Worm (Caenorhabditis elegans) whole organism, L2 larva: ENCODE measurements around the gene strd-1.

Experiments
- R02D3.7 ChIP-seq: fragments of 150-350 bp; optimal IDR thresholded peaks from 2 replicates; lab custom pipeline; 2014; ENCODE audit warnings: missing biosample characterization, missing genetic modification characterization
- ZK546.5 ChIP-seq: sonication (generic microtip); optimal IDR thresholded peaks from 2 replicates; lab custom pipeline; 2017; ENCODE audit warnings: missing biosample characterization, missing genetic modification characterization
- ama-1 ChIP-seq: fragments of 150-350 bp; optimal IDR thresholded peaks from 2 replicates; lab custom pipeline; 2018; ENCODE audit warnings: inconsistent platforms
- ceh-82 ChIP-seq: fragments of 150-350 bp; optimal IDR thresholded peaks from 2 replicates; lab custom pipeline; 2014; ENCODE audit warnings: missing biosample characterization, missing genetic modification characterization
- mdl-1 ChIP-seq, 2 experiments: fragments of 150-350 bp in 1 of 2; sonication (generic microtip) in 1 of 2; optimal IDR thresholded peaks; 2 replicates each; lab custom pipeline; 2017; ENCODE audit warnings: missing biosample characterization in 2 of 2, missing genetic modification characterization in 2 of 2
- sem-4 ChIP-seq: fragments of 150-350 bp; optimal IDR thresholded peaks from 2 replicates; lab custom pipeline; 2014; ENCODE audit warnings: missing biosample characterization, missing genetic modification reagents, missing genetic modification characterization
- snpc-4 ChIP-seq: fragments of 150-350 bp; optimal IDR thresholded peaks from 2 replicates; lab custom pipeline; 2014; ENCODE audit warnings: missing biosample characterization, missing genetic modification characterization
- unc-62 ChIP-seq: fragments of 150-350 bp; optimal IDR thresholded peaks from 2 replicates; lab custom pipeline; 2014; ENCODE audit warnings: missing biosample characterization, missing genetic modification reagents, missing genetic modification characterization
- zag-1 ChIP-seq: fragments of 150-350 bp; optimal IDR thresholded peaks from 2 replicates; lab custom pipeline; 2014; ENCODE audit warnings: missing biosample characterization, missing genetic modification characterization
- ztf-11 ChIP-seq: sonication (generic microtip); optimal IDR thresholded peaks from 2 replicates; lab custom pipeline; 2017; ENCODE audit warnings: missing biosample characterization, missing genetic modification characterization

ce11 chrIII:10939184-10939583, 8.1 kb upstream of the strd-1 start:
- TF ChIP-seq mdl-1 (tag; optimal IDR thresholded peaks at IDR 0.05; lab: Kevin White, UChicago) (no peak), zag-1 (tag; lab: Kevin White, UChicago) (no peak), ZK546.5 (no peak), ceh-82 (tag; lab: Kevin White, UChicago) (no peak), R02D3.7 (tag; lab: Kevin White, UChicago) (no peak), ztf-11 (no peak), unc-62 (GFP tag; lab: Kevin White, UChicago) (no peak), snpc-4 (tag; lab: Kevin White, UChicago) (no peak), sem-4 (tag; lab: Kevin White, UChicago) (no peak), ama-1 (lab: Kevin White, UChicago) (no peak)
